Fruit fly (Drosophila melanogaster) whole organism, wandering third instar larva: ENCODE results near the gene CG32625.
A peak's percentile ranks its signal among the peaks of the same experiment; 100 is the strongest.

Source experiments
- Abd-B ChIP-seq: fragments of >200 bp; optimal IDR thresholded peaks from 2 replicates; lab custom pipeline; 2017; ENCODE audit warnings: missing biosample characterization, missing genetic modification characterization
- CG32264 ChIP-seq: fragments of 200-800 bp; sonication (Bioruptor generic); optimal IDR thresholded peaks from 2 replicates; lab custom pipeline; 2016; ENCODE audit warnings: missing biosample characterization, missing genetic modification characterization
- CG9705 ChIP-seq: fragments of 200-800 bp; sonication (Bioruptor generic); optimal IDR thresholded peaks from 2 replicates; lab custom pipeline; 2018; ENCODE audit warnings: missing biosample characterization, mild to moderate bottlenecking, missing genetic modification characterization
- CrebA ChIP-seq: fragments of 200-800 bp; sonication (Bioruptor generic); optimal IDR thresholded peaks from 2 replicates; lab custom pipeline; 2016; ENCODE audit warnings: missing biosample characterization, mild to moderate bottlenecking, missing genetic modification characterization, borderline replicate concordance
- Dfd ChIP-seq: fragments of >200 bp; optimal IDR thresholded peaks from 2 replicates; lab custom pipeline; 2017; ENCODE audit warnings: missing biosample characterization, missing genetic modification characterization
- Dif ChIP-seq: fragments of 200-275, 200-300 bp; sonication (Bioruptor generic); optimal IDR thresholded peaks from 2 replicates; lab custom pipeline; 2018; ENCODE audit warnings: missing biosample characterization, missing genetic modification characterization; ENCODE audit not compliant: partially characterized antibody
- GATAd ChIP-seq: sonication (Bioruptor generic); optimal IDR thresholded peaks from 2 replicates; lab custom pipeline; 2016; ENCODE audit warnings: missing biosample characterization, missing genetic modification characterization
- HLH106 ChIP-seq: fragments of 200-800 bp; optimal IDR thresholded peaks from 3 replicates; lab custom pipeline; 2019; ENCODE audit warnings: missing biosample characterization, mild to moderate bottlenecking, missing genetic modification characterization, moderate library complexity
- Hnf4 ChIP-seq: fragments of 200-800 bp; sonication (Bioruptor generic); optimal IDR thresholded peaks from 2 replicates; lab custom pipeline; 2016; ENCODE audit warnings: missing biosample characterization, mild to moderate bottlenecking, missing genetic modification characterization
- Hr78 ChIP-seq: fragments of >200 bp; optimal IDR thresholded peaks from 2 replicates; lab custom pipeline; 2017; ENCODE audit warnings: missing biosample characterization, missing genetic modification characterization
- Hr83 ChIP-seq: fragments of 200-300 bp; sonication (Bioruptor generic); optimal IDR thresholded peaks from 2 replicates; lab custom pipeline; 2016; ENCODE audit warnings: missing biosample characterization, mild to moderate bottlenecking, missing genetic modification characterization, moderate library complexity; ENCODE audit not compliant: poor library complexity, severe bottlenecking
- Jra ChIP-seq: sonication (Bioruptor generic); optimal IDR thresholded peaks from 2 replicates; lab custom pipeline; 2016; ENCODE audit warnings: missing biosample characterization, missing genetic modification characterization
- Mio ChIP-seq: sonication (Bioruptor generic); optimal IDR thresholded peaks from 2 replicates; lab custom pipeline; 2016; ENCODE audit warnings: missing biosample characterization, missing genetic modification characterization
- Myc ChIP-seq: fragments of >200 bp; optimal IDR thresholded peaks from 2 replicates; lab custom pipeline; 2017
- N ChIP-seq: fragments of >200 bp; optimal IDR thresholded peaks from 2 replicates; lab custom pipeline; 2018; ENCODE audit warnings: missing biosample characterization, missing external identifiers, missing genetic modification characterization
- OdsH ChIP-seq: fragments of 200-800 bp; sonication (Bioruptor generic); optimal IDR thresholded peaks from 2 replicates; lab custom pipeline; 2016; ENCODE audit warnings: missing biosample characterization, mild to moderate bottlenecking, missing genetic modification characterization
- Rel ChIP-seq, 2 experiments: fragments of 200-800 bp; sonication (Bioruptor generic) in 1 of 2; optimal IDR thresholded peaks; 2 replicates in 1 of 2; 3 replicates in 1 of 2; lab custom pipeline; 2016 to 2019; ENCODE audit warnings: mild to moderate bottlenecking in 2 of 2, missing biosample characterization in 2 of 2, missing genetic modification characterization in 2 of 2, moderate library complexity in 1 of 2
- Sp1 ChIP-seq: fragments of 200-800 bp; sonication (Bioruptor generic); optimal IDR thresholded peaks from 3 replicates; lab custom pipeline; 2019; ENCODE audit warnings: missing biosample characterization, mild to moderate bottlenecking, missing genetic modification characterization, moderate library complexity
- Vsx2 ChIP-seq: fragments of 200-300, 225-300 bp; sonication (Bioruptor generic); optimal IDR thresholded peaks from 2 replicates; lab custom pipeline; 2018; ENCODE audit warnings: missing biosample characterization, missing genetic modification characterization; ENCODE audit not compliant: partially characterized antibody
- br ChIP-seq: fragments of 200-800 bp; sonication (Bioruptor generic); optimal IDR thresholded peaks from 2 replicates; lab custom pipeline; 2016; ENCODE audit warnings: missing biosample characterization, missing genetic modification characterization
- brk ChIP-seq: fragments of 200-800 bp; sonication (Bioruptor generic); optimal IDR thresholded peaks from 2 replicates; lab custom pipeline; 2016; ENCODE audit warnings: missing biosample characterization, mild to moderate bottlenecking, missing genetic modification characterization
- dl ChIP-seq, 2 experiments: fragments of 175-275, 200-275 bp in 1 of 2; fragments of 200-275 bp in 1 of 2; sonication (Bioruptor generic); optimal IDR thresholded peaks; lab custom pipeline; 2018; ENCODE audit warnings: mild to moderate bottlenecking in 2 of 2, missing biosample characterization in 2 of 2, missing genetic modification characterization in 2 of 2, moderate library complexity in 2 of 2; ENCODE audit not compliant: partially characterized antibody in 2 of 2, insufficient read depth in 1 of 2
- dmrt93B ChIP-seq: fragments of 200-800 bp; sonication (Bioruptor generic); optimal IDR thresholded peaks from 2 replicates; lab custom pipeline; 2018; ENCODE audit warnings: missing biosample characterization, mild to moderate bottlenecking, missing genetic modification characterization
- dsf ChIP-seq: sonication (Bioruptor generic); optimal IDR thresholded peaks from 2 replicates; lab custom pipeline; 2016; ENCODE audit warnings: missing biosample characterization, missing genetic modification characterization, borderline replicate concordance
- ey ChIP-seq: fragments of 200-800 bp; sonication (Bioruptor generic); optimal IDR thresholded peaks from 2 replicates; lab custom pipeline; 2016; ENCODE audit warnings: missing biosample characterization, missing genetic modification characterization
- foxo ChIP-seq, 2 experiments: fragments of 200-800 bp; sonication (Bioruptor generic); optimal IDR thresholded peaks; 2 replicates in 1 of 2; 3 replicates in 1 of 2; lab custom pipeline; 2016 to 2017; ENCODE audit warnings: missing biosample characterization in 2 of 2, missing genetic modification characterization in 2 of 2
- fru ChIP-seq: fragments of 200-800 bp; sonication (Bioruptor generic); optimal IDR thresholded peaks from 3 replicates; lab custom pipeline; 2016; ENCODE audit warnings: missing biosample characterization, mild to moderate bottlenecking, missing genetic modification characterization
- h ChIP-seq: fragments of 200-800 bp; sonication (Bioruptor generic); optimal IDR thresholded peaks from 3 replicates; lab custom pipeline; 2016; ENCODE audit warnings: missing biosample characterization, mild to moderate bottlenecking, missing genetic modification characterization
- jim ChIP-seq: fragments of 175-275, 200-325 bp; sonication (Bioruptor generic); optimal IDR thresholded peaks from 2 replicates; lab custom pipeline; 2016; ENCODE audit warnings: missing biosample characterization, mild to moderate bottlenecking, missing genetic modification characterization
- lola ChIP-seq: fragments of >200 bp; optimal IDR thresholded peaks from 2 replicates; lab custom pipeline; 2017; ENCODE audit warnings: missing biosample characterization, missing genetic modification characterization
- pan ChIP-seq: fragments of >200 bp; optimal IDR thresholded peaks from 2 replicates; lab custom pipeline; 2017
- psq ChIP-seq: fragments of 200-800 bp; sonication (Bioruptor generic); optimal IDR thresholded peaks from 3 replicates; lab custom pipeline; 2017; ENCODE audit warnings: missing biosample characterization, mild to moderate bottlenecking, missing genetic modification characterization, moderate library complexity
- rgr ChIP-seq: fragments of 200-800 bp; sonication (Bioruptor generic); optimal IDR thresholded peaks from 3 replicates; lab custom pipeline; 2016; ENCODE audit warnings: missing biosample characterization, mild to moderate bottlenecking, missing genetic modification characterization
- sage ChIP-seq: fragments of 200-800 bp; sonication (Bioruptor generic); optimal IDR thresholded peaks from 2 replicates; lab custom pipeline; 2016; ENCODE audit warnings: missing biosample characterization, mild to moderate bottlenecking, missing genetic modification characterization
- sv ChIP-seq: fragments of 200-800 bp; sonication (Bioruptor generic); optimal IDR thresholded peaks from 3 replicates; lab custom pipeline; 2016; ENCODE audit warnings: missing biosample characterization, missing genetic modification characterization
- tai ChIP-seq: sonication (Bioruptor generic); optimal IDR thresholded peaks from 2 replicates; lab custom pipeline; 2016; ENCODE audit warnings: missing biosample characterization, missing genetic modification characterization
- usp ChIP-seq: fragments of >200 bp; optimal IDR thresholded peaks from 2 replicates; lab custom pipeline; 2017; ENCODE audit warnings: missing biosample characterization, missing genetic modification characterization
- woc ChIP-seq: sonication (Bioruptor generic); optimal IDR thresholded peaks from 2 replicates; lab custom pipeline; 2016; ENCODE audit warnings: missing biosample characterization, mild to moderate bottlenecking, missing genetic modification characterization

Gene CG32625

DNA sequence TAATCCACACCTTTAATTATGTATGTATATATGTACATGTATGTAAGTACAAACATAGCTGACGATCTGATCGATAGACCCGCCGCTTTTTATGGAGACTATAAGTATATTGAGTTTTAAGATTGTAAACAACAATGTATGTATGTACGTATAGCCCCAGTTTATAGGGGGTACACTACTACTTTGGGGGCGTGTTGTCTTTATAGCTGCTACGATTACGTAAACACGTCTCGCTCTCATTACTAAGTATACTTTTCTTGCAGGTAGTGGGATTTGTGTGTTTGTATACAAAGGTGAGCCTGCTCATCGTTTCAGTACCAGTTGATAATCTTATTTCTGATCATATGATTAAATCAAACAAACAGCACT lies 6.8 kb downstream of the CG32625 start:
- TF ChIP-seq ey (GFP tag; lab: Kevin White, UChicago) (no peak), Jra (GFP tag; lab: Kevin White, UChicago) (no peak), woc (GFP tag; lab: Kevin White, UChicago) (no peak), Abd-B (GFP tag; lab: Kevin White, UChicago) (no peak), pan (lab: Kevin White, UChicago) (no peak), Hr78 (GFP tag; lab: Kevin White, UChicago) (no peak), Hr83 (GFP tag; lab: Kevin White, UChicago) (no peak), Dfd (no peak), Rel (GFP tag; optimal IDR thresholded peaks at IDR 0.05; lab: Kevin White, UChicago) (no peak), Rel (tag; optimal IDR thresholded peaks at IDR 0.05; lab: Kevin White, UChicago) (no peak), CrebA (GFP tag; lab: Kevin White, UChicago) (no peak), Mio (GFP tag; lab: Kevin White, UChicago) (no peak), psq (GFP tag; lab: Kevin White, UChicago) (no peak), lola (GFP tag; lab: Kevin White, UChicago) (no peak)

DNA sequence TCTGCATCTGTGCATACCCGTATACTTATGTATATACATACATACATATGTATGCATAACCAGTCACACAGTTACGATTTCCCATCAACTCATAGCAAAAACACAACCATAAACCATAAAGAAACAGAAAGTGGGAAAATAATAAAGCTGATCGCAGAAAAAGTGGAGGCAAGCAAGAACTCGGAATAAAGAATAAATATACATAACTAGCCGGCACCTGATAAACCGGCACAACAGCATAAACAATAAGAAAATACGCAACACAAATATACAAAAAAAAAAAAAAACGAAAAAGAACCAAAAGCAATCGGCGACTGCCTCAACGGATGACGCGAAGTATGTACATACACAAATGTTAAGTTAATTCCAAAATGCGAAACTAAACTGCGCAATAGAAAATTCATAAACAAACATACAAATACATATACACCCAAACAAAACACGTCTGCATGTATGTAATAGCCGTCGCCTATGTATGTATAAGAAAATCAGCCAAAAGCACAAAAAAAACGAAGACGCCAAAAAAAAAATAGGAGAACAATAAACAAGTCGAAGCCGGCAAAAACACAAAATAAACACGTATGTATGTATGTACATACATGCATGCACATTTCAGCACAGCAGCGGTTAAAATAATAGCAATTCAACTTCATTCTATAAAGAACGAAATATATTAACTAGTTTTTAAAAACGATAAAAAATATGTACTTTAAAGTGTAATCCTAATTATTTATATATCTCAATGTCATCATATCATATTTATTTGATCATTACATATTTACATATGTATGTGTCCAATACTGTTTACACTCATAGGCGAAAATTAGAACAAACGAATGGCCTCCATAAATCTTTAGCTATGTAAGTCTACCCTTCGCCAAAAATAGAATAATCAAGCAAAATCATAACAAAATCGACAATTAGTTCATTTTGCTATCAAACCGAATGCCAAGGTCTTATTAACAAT lies 7.4 kb downstream of the CG32625 start:
- no peak for TF ChIP-seq Jra (GFP tag; lab: Kevin White, UChicago)
- no peak for TF ChIP-seq N (GFP tag; lab: Kevin White, UChicago)
- peak; percentile 41 for TF ChIP-seq rgr (GFP tag; lab: Kevin White, UChicago)
- TF ChIP-seq psq (GFP tag; lab: Kevin White, UChicago) = peak; percentile 58
- TF ChIP-seq ey (GFP tag; lab: Kevin White, UChicago) = peak; percentile 42
- no peak for TF ChIP-seq pan (lab: Kevin White, UChicago)
- TF ChIP-seq OdsH (GFP tag; lab: Kevin White, UChicago) = peak; percentile 39
- TF ChIP-seq Hr83 (GFP tag; lab: Kevin White, UChicago) = no peak
- no peak for TF ChIP-seq dsf (GFP tag; lab: Kevin White, UChicago)
- no peak for TF ChIP-seq CG32264 (GFP tag; lab: Kevin White, UChicago)
- peak in 1 of 2 experiments; percentile 49 for TF ChIP-seq foxo (GFP tag; optimal IDR thresholded peaks at IDR 0.05; lab: Kevin White, UChicago)
- TF ChIP-seq Myc (lab: Kevin White, UChicago) = no peak
- TF ChIP-seq Vsx2 (GFP tag; lab: Kevin White, UChicago) = no peak
- no peak for TF ChIP-seq Dfd
- no peak for TF ChIP-seq CG9705 (GFP tag; lab: Kevin White, UChicago)
- TF ChIP-seq CrebA (GFP tag; lab: Kevin White, UChicago) = no peak
- peak; percentile 51 for TF ChIP-seq Sp1 (GFP tag; lab: Kevin White, UChicago)
- TF ChIP-seq dl (GFP tag; optimal IDR thresholded peaks at IDR 0.05; lab: Kevin White, UChicago; ENCODE audit: insufficient read depth in 1 of 2, partially characterized antibody in 2 of 2) = no peak
- peak; percentile 60 for TF ChIP-seq sv (GFP tag; lab: Kevin White, UChicago)
- TF ChIP-seq fru = peak; percentile 53
- no peak for TF ChIP-seq brk (GFP tag; lab: Kevin White, UChicago)
- no peak for TF ChIP-seq lola (GFP tag; lab: Kevin White, UChicago)
- TF ChIP-seq Hnf4 = no peak
- no peak for TF ChIP-seq jim (GFP tag; lab: Kevin White, UChicago)
- peak; percentile 14 for TF ChIP-seq woc (GFP tag; lab: Kevin White, UChicago)
- no peak for TF ChIP-seq Abd-B (GFP tag; lab: Kevin White, UChicago)
- TF ChIP-seq Rel (GFP tag; optimal IDR thresholded peaks at IDR 0.05; lab: Kevin White, UChicago) = no peak
- TF ChIP-seq Rel (tag; optimal IDR thresholded peaks at IDR 0.05; lab: Kevin White, UChicago) = peak; percentile 42
- peak; percentile 25 for TF ChIP-seq h (GFP tag; lab: Kevin White, UChicago)
- TF ChIP-seq Mio (GFP tag; lab: Kevin White, UChicago) = no peak
- peak; percentile 38 for TF ChIP-seq HLH106 (tag; lab: Kevin White, UChicago)
- TF ChIP-seq dmrt93B (GFP tag; lab: Kevin White, UChicago) = peak; percentile 16
- TF ChIP-seq Hr78 (GFP tag; lab: Kevin White, UChicago) = no peak
- TF ChIP-seq sage (GFP tag; lab: Kevin White, UChicago) = no peak
- TF ChIP-seq tai (GFP tag; lab: Kevin White, UChicago) = no peak
- TF ChIP-seq Dif (GFP tag; lab: Kevin White, UChicago) = no peak
- TF ChIP-seq GATAd = no peak
- TF ChIP-seq usp (GFP tag; lab: Kevin White, UChicago) = no peak
- TF ChIP-seq br (GFP tag; lab: Kevin White, UChicago) = peak; percentile 1
